Fruit fly (Drosophila melanogaster): ENCODE data around the gene Rbp.

DNA sequence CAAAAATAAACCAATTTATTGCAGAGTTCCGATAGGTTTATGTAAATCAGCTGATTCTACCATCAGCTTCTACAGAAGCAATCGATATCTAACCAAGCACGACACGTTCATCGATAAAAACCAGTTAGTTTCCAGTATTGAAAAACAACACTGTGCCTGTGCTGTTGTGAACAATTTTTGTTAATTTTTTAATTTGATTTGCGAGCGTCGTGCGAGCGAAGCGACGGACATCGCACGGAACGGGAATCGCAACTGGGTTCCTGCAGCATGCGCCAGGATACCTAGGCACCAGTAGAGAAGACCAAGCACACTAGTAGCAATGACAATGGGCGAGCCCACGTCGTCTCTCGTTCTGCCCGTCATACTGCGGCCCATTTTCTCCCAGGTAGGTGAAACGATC lies 2.6 kb upstream of the Rbp start, which contains the start of the genes Ccm3 and CG6136:
- peak in 1 of 2 experiments; percentile 2 for TF ChIP-seq CTCF (optimal IDR thresholded peaks at IDR 0.05)
- no peak for TF ChIP-seq CG8478 (optimal IDR thresholded peaks at IDR 0.05)
